Fruit fly (Drosophila melanogaster) whole organism, embryonic: ENCODE measurements around the gene ca.
A peak's percentile ranks its signal among the peaks of the same experiment; 100 is the strongest.

Experiments
- Aef1 ChIP-seq: fragments of 200-800 bp; sonication (Bioruptor generic); IDR thresholded peaks from 3 replicates; pipeline ENCODE4 v1.3.6; 2022; ENCODE audit warnings: missing biosample characterization, missing genetic modification characterization
- CG10209 ChIP-seq: fragments of 200-800 bp; sonication (Bioruptor generic); optimal IDR thresholded peaks from 3 replicates; lab custom pipeline; 2017; ENCODE audit warnings: missing biosample characterization, mild to moderate bottlenecking, missing genetic modification characterization, missing genetic modification reagents
- CG11247 ChIP-seq: fragments of 200-800 bp; sonication (Bioruptor generic); IDR thresholded peaks from 2 replicates; pipeline ENCODE4 v1.3.6; 2022; ENCODE audit warnings: missing biosample characterization, missing genetic modification characterization
- CG12236 ChIP-seq: fragments of 200-800 bp; sonication (Bioruptor generic); optimal IDR thresholded peaks from 2 replicates; lab custom pipeline; 2016; ENCODE audit warnings: missing biosample characterization, missing genetic modification characterization
- CG12391 ChIP-seq: fragments of 200-800 bp; sonication (Bioruptor generic); optimal IDR thresholded peaks from 3 replicates; lab custom pipeline; 2018; ENCODE audit warnings: missing biosample characterization, mild to moderate bottlenecking, missing genetic modification characterization, moderate library complexity
- CG15011 ChIP-seq: fragments of 200-800 bp; sonication (Bioruptor generic); optimal IDR thresholded peaks from 3 replicates; lab custom pipeline; 2018; ENCODE audit warnings: missing biosample characterization, mild to moderate bottlenecking, missing genetic modification characterization
- CG1529 ChIP-seq: fragments of 200-800 bp; sonication (Bioruptor generic); optimal IDR thresholded peaks from 3 replicates; lab custom pipeline; 2018; ENCODE audit warnings: missing biosample characterization, missing genetic modification characterization
- CG15514 ChIP-seq: fragments of 200-800 bp; sonication (Bioruptor generic); optimal IDR thresholded peaks from 3 replicates; lab custom pipeline; 2017; ENCODE audit warnings: missing biosample characterization, missing genetic modification characterization, mild to moderate bottlenecking, moderate library complexity, missing genetic modification reagents
- CG15696 ChIP-seq: fragments of 200-800 bp; sonication (Bioruptor generic); optimal IDR thresholded peaks from 2 replicates; lab custom pipeline; 2019; ENCODE audit warnings: missing biosample characterization, mild to moderate bottlenecking, missing genetic modification characterization, moderate library complexity
- CG17186 ChIP-seq: fragments of 200-800 bp; sonication (Bioruptor generic); optimal IDR thresholded peaks from 3 replicates; lab custom pipeline; 2017; ENCODE audit warnings: missing biosample characterization, missing genetic modification reagents, missing genetic modification characterization
- CG17612 ChIP-seq: fragments of 200-800 bp; sonication (Bioruptor generic); IDR thresholded peaks from 2 replicates; pipeline ENCODE4 v1.3.6; 2022; ENCODE audit warnings: missing biosample characterization, missing genetic modification characterization
- CG1792 ChIP-seq: fragments of 200-800 bp; sonication (Bioruptor generic); optimal IDR thresholded peaks from 2 replicates; lab custom pipeline; 2016; ENCODE audit warnings: missing biosample characterization, missing genetic modification characterization
- CG2129 ChIP-seq: fragments of 200-800 bp; sonication (Bioruptor generic); IDR thresholded peaks from 2 replicates; pipeline ENCODE4 v1.3.6; 2022; ENCODE audit warnings: missing biosample characterization, missing genetic modification characterization; ENCODE audit not compliant: partially characterized antibody
- CG2875 ChIP-seq: fragments of 200-800 bp; sonication (Bioruptor generic); optimal IDR thresholded peaks from 2 replicates; lab custom pipeline; 2017; ENCODE audit warnings: missing biosample characterization, mild to moderate bottlenecking, missing genetic modification characterization, missing genetic modification reagents
- CG3163 ChIP-seq: fragments of 200-800 bp; sonication (Bioruptor generic); optimal IDR thresholded peaks from 3 replicates; lab custom pipeline; 2016; ENCODE audit warnings: missing biosample characterization, missing genetic modification characterization
- CG34422 ChIP-seq: fragments of 200-800 bp; sonication (Bioruptor generic); IDR thresholded peaks from 3 replicates; pipeline ENCODE4 v1.3.6; 2022; ENCODE audit warnings: missing biosample characterization, missing genetic modification characterization
- CG4424 ChIP-seq: fragments of 200-800 bp; sonication (Bioruptor generic); optimal IDR thresholded peaks from 3 replicates; lab custom pipeline; 2016; ENCODE audit warnings: missing biosample characterization, missing genetic modification characterization
- CG6854 ChIP-seq: fragments of 200-800 bp; sonication (Bioruptor generic); optimal IDR thresholded peaks from 3 replicates; lab custom pipeline; 2017; ENCODE audit warnings: missing biosample characterization, mild to moderate bottlenecking, missing genetic modification characterization
- Chrac-16 ChIP-seq: fragments of 200-800 bp; sonication (Bioruptor generic); optimal IDR thresholded peaks from 3 replicates; lab custom pipeline; 2016; ENCODE audit warnings: missing biosample characterization, missing genetic modification characterization
- D ChIP-seq, 2 experiments: fragments of 200-800 bp in 1 of 2; fragments of >200 bp in 1 of 2; sonication (Bioruptor generic) in 1 of 2; optimal IDR thresholded peaks; 2 replicates in 1 of 2; 3 replicates in 1 of 2; lab custom pipeline; 2017; ENCODE audit warnings: mild to moderate bottlenecking in 1 of 2, missing biosample characterization in 1 of 2, missing genetic modification characterization in 1 of 2, missing genetic modification reagents in 1 of 2
- Doc2 ChIP-seq: fragments of 200-800 bp; sonication (Bioruptor generic); IDR thresholded peaks from 2 replicates; pipeline ENCODE4 v1.3.6; 2022; ENCODE audit warnings: missing biosample characterization, missing genetic modification characterization
- E2f1 ChIP-seq: fragments of 200-800 bp; sonication (Bioruptor generic); IDR thresholded peaks from 2 replicates; pipeline ENCODE4 v1.3.6; 2022; ENCODE audit warnings: missing biosample characterization, missing genetic modification characterization
- HHEX ChIP-seq: fragments of 200-800 bp; sonication (Bioruptor generic); optimal IDR thresholded peaks from 3 replicates; lab custom pipeline; 2017; ENCODE audit warnings: missing biosample characterization, mild to moderate bottlenecking, missing genetic modification characterization, missing genetic modification reagents
- HmgD ChIP-seq: fragments of 200-800 bp; sonication (Bioruptor generic); optimal IDR thresholded peaks from 3 replicates; lab custom pipeline; 2016; ENCODE audit warnings: missing biosample characterization, missing genetic modification characterization
- HmgZ ChIP-seq: fragments of 200-800 bp; sonication (Bioruptor generic); optimal IDR thresholded peaks from 2 replicates; lab custom pipeline; 2018; ENCODE audit warnings: missing biosample characterization, mild to moderate bottlenecking, missing genetic modification characterization
- Hr3 ChIP-seq: fragments of 200-800 bp; sonication (Bioruptor generic); optimal IDR thresholded peaks from 3 replicates; lab custom pipeline; 2016; ENCODE audit warnings: missing biosample characterization, missing genetic modification characterization
- Hr39 ChIP-seq: fragments of >200 bp; optimal IDR thresholded peaks from 2 replicates; lab custom pipeline; 2017
- Hr51 ChIP-seq, 2 experiments: fragments of 200-800 bp; sonication (Bioruptor generic); optimal IDR thresholded peaks; 2 replicates in 1 of 2; 3 replicates in 1 of 2; lab custom pipeline; 2016 to 2018; ENCODE audit warnings: missing biosample characterization in 2 of 2, missing genetic modification characterization in 2 of 2, mild to moderate bottlenecking in 1 of 2, moderate library complexity in 1 of 2
- Med ChIP-seq: fragments of 200-800 bp; sonication (Bioruptor generic); peaks from one replicate; lab custom pipeline; 2016; ENCODE audit warnings: missing biosample characterization, missing genetic modification characterization, mild to moderate bottlenecking, inconsistent platforms, moderate library complexity
- Nf-YB ChIP-seq: fragments of 200-800 bp; sonication (Bioruptor generic); optimal IDR thresholded peaks from 3 replicates; lab custom pipeline; 2019; ENCODE audit warnings: missing biosample characterization, mild to moderate bottlenecking, missing genetic modification characterization, moderate library complexity
- ase ChIP-seq: fragments of 200-800 bp; sonication (Bioruptor generic); IDR thresholded peaks from 3 replicates; pipeline ENCODE4 v1.3.6; 2022; ENCODE audit warnings: missing biosample characterization, missing genetic modification characterization
- ash1 ChIP-seq: fragments of 200-800 bp; sonication (Bioruptor generic); optimal IDR thresholded peaks from 2 replicates; lab custom pipeline; 2018; ENCODE audit warnings: missing biosample characterization, mild to moderate bottlenecking, missing genetic modification characterization
- az2 ChIP-seq: fragments of 200-800 bp; sonication (Bioruptor generic); optimal IDR thresholded peaks from 3 replicates; lab custom pipeline; 2016; ENCODE audit warnings: missing biosample characterization, missing genetic modification characterization
- bbx ChIP-seq: fragments of 200-800 bp; sonication (Bioruptor generic); IDR thresholded peaks from 2 replicates; pipeline ENCODE4 v1.3.6; 2022; ENCODE audit warnings: missing biosample characterization, missing genetic modification characterization; ENCODE audit not compliant: partially characterized antibody
- cad ChIP-seq: fragments of >200 bp; optimal IDR thresholded peaks from 2 replicates; lab custom pipeline; 2017; ENCODE audit warnings: missing biosample characterization, missing genetic modification characterization
- caup ChIP-seq: fragments of 200-800 bp; sonication (Bioruptor generic); optimal IDR thresholded peaks from 3 replicates; lab custom pipeline; 2017; ENCODE audit warnings: missing biosample characterization, mild to moderate bottlenecking, missing genetic modification characterization, moderate library complexity; ENCODE audit not compliant: severe bottlenecking
- dpn ChIP-seq, 2 experiments: fragments of 200-800 bp; sonication (Bioruptor generic); optimal IDR thresholded peaks; 3 replicates each; lab custom pipeline; 2016; ENCODE audit warnings: missing biosample characterization in 2 of 2, missing genetic modification characterization in 2 of 2
- en ChIP-seq: fragments of 200-800 bp; sonication (Bioruptor generic); optimal IDR thresholded peaks from 2 replicates; lab custom pipeline; 2016; ENCODE audit warnings: missing biosample characterization, missing genetic modification characterization
- esg ChIP-seq: fragments of 200-800 bp; sonication (Bioruptor generic); conservative IDR thresholded peaks from 2 replicates; pipeline ENCODE4 v1.3.6; 2022; ENCODE audit warnings: missing biosample characterization, missing genetic modification characterization
- klu ChIP-seq: fragments of 200-800 bp; sonication (Bioruptor generic); IDR thresholded peaks from 2 replicates; pipeline ENCODE4 v1.3.6; 2022; ENCODE audit warnings: missing biosample characterization, missing genetic modification characterization
- lola ChIP-seq, 3 experiments: fragments of >200 bp in 2 of 3; fragments of 200-800 bp in 1 of 3; sonication (Bioruptor generic) in 1 of 3; optimal IDR thresholded peaks; 2 replicates each; lab custom pipeline; 2017 to 2019; ENCODE audit warnings: missing biosample characterization in 3 of 3, missing genetic modification characterization in 3 of 3, mild to moderate bottlenecking in 1 of 3, moderate library complexity in 1 of 3
- nerfin-1 ChIP-seq: fragments of 200-800 bp; sonication (Bioruptor generic); optimal IDR thresholded peaks from 3 replicates; lab custom pipeline; 2019; ENCODE audit warnings: missing biosample characterization, mild to moderate bottlenecking, missing genetic modification characterization, moderate library complexity
- phol ChIP-seq: fragments of 200-800 bp; sonication (Bioruptor generic); optimal IDR thresholded peaks from 3 replicates; lab custom pipeline; 2018; ENCODE audit warnings: missing biosample characterization, mild to moderate bottlenecking, missing genetic modification characterization, moderate library complexity
- row ChIP-seq: fragments of 200-800 bp; sonication (Bioruptor generic); IDR thresholded peaks from 3 replicates; pipeline ENCODE4 v1.3.6; 2022; ENCODE audit warnings: missing biosample characterization, missing genetic modification characterization
- schlank ChIP-seq: fragments of 200-800 bp; sonication (Bioruptor generic); optimal IDR thresholded peaks from 2 replicates; lab custom pipeline; 2018; ENCODE audit warnings: missing biosample characterization, mild to moderate bottlenecking, missing genetic modification characterization
- sim ChIP-seq: fragments of 200-800 bp; sonication (Bioruptor generic); IDR thresholded peaks from 2 replicates; pipeline ENCODE4 v1.3.6; 2022; ENCODE audit warnings: missing biosample characterization, missing genetic modification characterization
- sob ChIP-seq: fragments of 200-800 bp; sonication (Bioruptor generic); IDR thresholded peaks from 2 replicates; pipeline ENCODE4 v1.3.6; 2022; ENCODE audit warnings: missing biosample characterization, missing genetic modification characterization
- wek ChIP-seq: fragments of 200-800 bp; sonication (Bioruptor generic); optimal IDR thresholded peaks from 3 replicates; lab custom pipeline; 2018; ENCODE audit warnings: missing biosample characterization, mild to moderate bottlenecking, missing genetic modification characterization, moderate library complexity
- yki ChIP-seq: fragments of >200 bp; optimal IDR thresholded peaks from 3 replicates; lab custom pipeline; 2018
- zfh2 ChIP-seq: fragments of 200-800 bp; sonication (Bioruptor generic); optimal IDR thresholded peaks from 2 replicates; lab custom pipeline; 2016; ENCODE audit warnings: missing biosample characterization, missing genetic modification characterization

ca gene

DNA sequence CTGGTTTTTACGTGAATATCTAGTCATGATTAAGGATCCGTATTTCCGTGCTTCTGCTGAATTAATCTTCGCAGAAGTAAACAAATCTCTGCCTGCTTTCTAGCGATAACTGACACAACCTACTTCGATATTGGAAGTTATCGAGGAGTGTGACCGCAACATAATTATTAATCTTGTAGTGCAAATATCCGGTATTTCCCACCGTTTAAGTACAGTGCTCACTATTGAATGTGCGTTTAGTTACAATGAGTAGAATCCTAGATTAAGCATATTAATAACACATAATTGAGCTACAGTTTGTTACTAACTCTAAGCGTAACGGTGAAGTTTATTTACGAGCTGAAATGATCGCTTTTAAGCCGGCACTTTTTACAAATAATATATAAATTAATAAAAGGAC is 53.2 kb downstream of the ca start (continued):
- TF ChIP-seq CG15696 (no peak), sob (GFP tag; lab: Robert Waterston, UW) (peak; percentile 74), esg (no peak), D (optimal IDR thresholded peaks at IDR 0.05; lab: Kevin White, UChicago) (no peak), D (GFP tag; optimal IDR thresholded peaks at IDR 0.05; lab: Kevin White, UChicago) (no peak), CG34422 (GFP tag; lab: Robert Waterston, UW) (peak; percentile 52; the same call in 1 of the 3 replicates), CG17612 (no peak), Hr39 (lab: Kevin White, UChicago) (no peak), row (GFP tag; lab: Robert Waterston, UW) (peak; percentile 83), zfh2 (GFP tag; lab: Kevin White, UChicago) (peak; percentile 37), CG11247 (GFP tag; lab: Robert Waterston, UW) (peak; percentile 21; the same call in 1 of the 2 replicates), Hr3 (peak; percentile 25), HmgZ (peak; percentile 72), CG12391 (peak; percentile 54), ase (GFP tag; lab: Robert Waterston, UW) (peak; percentile 28; the same call in 1 of the 3 replicates), CG15011 (no peak), CG2129 (GFP tag; lab: Robert Waterston, UW) (no peak), E2f1 (0 out of 2 replicates have a peak, but pooled peaks have one; percentile 35), Hr51 (GFP tag; optimal IDR thresholded peaks at IDR 0.05; lab: Kevin White, UChicago) (no peak), caup (GFP tag; lab: Kevin White, UChicago) (peak; percentile 61), CG4424 (GFP tag; lab: Kevin White, UChicago) (peak; percentile 27), CG17186 (GFP tag; lab: Kevin White, UChicago) (peak; percentile 62), ash1 (GFP tag; lab: Kevin White, UChicago) (no peak), wek (peak; percentile 34), sim (GFP tag; lab: Robert Waterston, UW) (no peak), HHEX (GFP tag; lab: Kevin White, UChicago) (peak; percentile 33), CG6854 (GFP tag; lab: Kevin White, UChicago) (no peak), Nf-YB (GFP tag; lab: Kevin White, UChicago) (no peak), Doc2 (GFP tag; lab: Robert Waterston, UW) (no peak), CG10209 (GFP tag; lab: Kevin White, UChicago) (peak; percentile 37), CG1792 (GFP tag; lab: Kevin White, UChicago) (no peak), CG12236 (GFP tag; lab: Kevin White, UChicago) (no peak), yki (lab: Kevin White, UChicago) (no peak), lola (GFP tag; optimal IDR thresholded peaks at IDR 0.05; lab: Kevin White, UChicago) (no peak), dpn (GFP tag; optimal IDR thresholded peaks at IDR 0.05; lab: Kevin White, UChicago) (peak in 1 of 2 experiments; percentile 60), CG15514 (no peak), az2 (peak; percentile 37), phol (tag; lab: Kevin White, UChicago) (peak; percentile 33), nerfin-1 (tag; lab: Kevin White, UChicago) (peak; percentile 16), CG2875 (GFP tag; lab: Kevin White, UChicago) (no peak), HmgD (GFP tag; lab: Kevin White, UChicago) (no peak), Chrac-16 (GFP tag; lab: Kevin White, UChicago) (peak; percentile 21), Aef1 (GFP tag; lab: Robert Waterston, UW) (peak; percentile 13; the same call in 1 of the 3 replicates), CG3163 (GFP tag; lab: Kevin White, UChicago) (no peak), CG1529 (GFP tag; lab: Kevin White, UChicago) (no peak), klu (no peak), Med (peak; percentile 94), cad (no peak), schlank (peak; percentile 21), bbx (GFP tag; lab: Robert Waterston, UW) (peak; percentile 36; the same call in 1 of the 2 replicates), en (GFP tag; lab: Kevin White, UChicago) (no peak)
